Fruit fly (Drosophila melanogaster): Measurements from ENCODE around the gene Pfdn2.

The Pfdn2 gene

dm6 chr3L:11096195-11096908 is 22.2 kb upstream of the Pfdn2 start, which contains the start of the genes CG46439, Iyd and CG33947:
TSS of gene CG46439 (minus strand) at chr3L:11096245.
TSS of gene Iyd (minus strand) at chr3L:11096245.
TSS of gene CG33947 (plus strand) at chr3L:11096496.
- TF ChIP-seq CG11617 (GFP tag; optimal IDR thresholded peaks at IDR 0.05) = no peak
- peak; percentile 64 for TF ChIP-seq bab1 (GFP tag; optimal IDR thresholded peaks at IDR 0.05)
- no peak for TF ChIP-seq CG33017 (tag; optimal IDR thresholded peaks at IDR 0.05)
- TF ChIP-seq Crg-1 (GFP tag; optimal IDR thresholded peaks at IDR 0.05) = peak; percentile 54
- peak; percentile 29 for TF ChIP-seq CG7101 (tag; optimal IDR thresholded peaks at IDR 0.05)
- no peak for TF ChIP-seq toe (GFP tag; optimal IDR thresholded peaks at IDR 0.05)
- no peak for TF ChIP-seq CG5204 (GFP tag; optimal IDR thresholded peaks at IDR 0.05)
- TF ChIP-seq Mnt (GFP tag; optimal IDR thresholded peaks at IDR 0.05) = peak; percentile 53
- TF ChIP-seq CG7045 (GFP tag; optimal IDR thresholded peaks at IDR 0.05) = no peak
- no peak for TF ChIP-seq pad (GFP tag; optimal IDR thresholded peaks at IDR 0.05)
- TF ChIP-seq CG1620 (GFP tag; optimal IDR thresholded peaks at IDR 0.05) = peak; percentile 8
- TF ChIP-seq ovo (GFP tag; optimal IDR thresholded peaks at IDR 0.05) = no peak
- no peak for TF ChIP-seq Clk (GFP tag; optimal IDR thresholded peaks at IDR 0.05)
- peak; percentile 46 for TF ChIP-seq tj (GFP tag; optimal IDR thresholded peaks at IDR 0.05)
- TF ChIP-seq kay (GFP tag; ENCODE audit: borderline replicate concordance) = no peak
- peak; percentile 43 for TF ChIP-seq CG12768 (GFP tag; optimal IDR thresholded peaks at IDR 0.05)
- no peak for TF ChIP-seq Hr96 (GFP tag; optimal IDR thresholded peaks at IDR 0.05)
- TF ChIP-seq cic (GFP tag; optimal IDR thresholded peaks at IDR 0.05) = peak; percentile 33
- TF ChIP-seq cnc (optimal IDR thresholded peaks at IDR 0.05) = no peak
- no peak for TF ChIP-seq CG14711 (tag; optimal IDR thresholded peaks at IDR 0.05)

- no peak for TF ChIP-seq Hr96 (GFP tag; optimal IDR thresholded peaks at IDR 0.05)
- no peak for TF ChIP-seq ovo (GFP tag; optimal IDR thresholded peaks at IDR 0.05)
- no peak for TF ChIP-seq Crg-1 (GFP tag; optimal IDR thresholded peaks at IDR 0.05)
- no peak for TF ChIP-seq CG1620 (GFP tag; optimal IDR thresholded peaks at IDR 0.05)
- TF ChIP-seq CG5204 (GFP tag; optimal IDR thresholded peaks at IDR 0.05) = no peak
- TF ChIP-seq cnc (optimal IDR thresholded peaks at IDR 0.05) = no peak
- no peak for TF ChIP-seq CG12768 (GFP tag; optimal IDR thresholded peaks at IDR 0.05)
- no peak for TF ChIP-seq cic (GFP tag; optimal IDR thresholded peaks at IDR 0.05)
These were observed 20.1 kb upstream of the Pfdn2 start for dm6 chr3L:11094279-11094678.

dm6 chr3L:11093046-11093520 is 18.9 kb upstream of the Pfdn2 start, which contains the start of gene JIL-1:
TSS of gene JIL-1 (minus strand) at chr3L:11093193.
- TF ChIP-seq pad (GFP tag; optimal IDR thresholded peaks at IDR 0.05) (peak; percentile 75), CG11617 (GFP tag; optimal IDR thresholded peaks at IDR 0.05) (peak; percentile 7), CG7101 (tag; optimal IDR thresholded peaks at IDR 0.05) (peak; percentile 82), Clk (GFP tag; optimal IDR thresholded peaks at IDR 0.05) (peak; percentile 67), CG1620 (GFP tag; optimal IDR thresholded peaks at IDR 0.05) (peak; percentile 83), tj (GFP tag; optimal IDR thresholded peaks at IDR 0.05) (no peak), toe (GFP tag; optimal IDR thresholded peaks at IDR 0.05) (peak; percentile 75), Hr96 (GFP tag; optimal IDR thresholded peaks at IDR 0.05) (peak; percentile 73), CG14711 (tag; optimal IDR thresholded peaks at IDR 0.05) (peak; percentile 47), CG12768 (GFP tag; optimal IDR thresholded peaks at IDR 0.05) (peak; percentile 76), ovo (GFP tag; optimal IDR thresholded peaks at IDR 0.05) (peak; percentile 57), CG33017 (tag; optimal IDR thresholded peaks at IDR 0.05) (peak; percentile 66), kay (GFP tag; ENCODE audit: borderline replicate concordance) (peak; percentile 90), cnc (optimal IDR thresholded peaks at IDR 0.05) (no peak), cic (GFP tag; optimal IDR thresholded peaks at IDR 0.05) (no peak), Crg-1 (GFP tag; optimal IDR thresholded peaks at IDR 0.05) (peak; percentile 86), bab1 (GFP tag; optimal IDR thresholded peaks at IDR 0.05) (peak; percentile 80), Mnt (GFP tag; optimal IDR thresholded peaks at IDR 0.05) (peak; percentile 78), CG5204 (GFP tag; optimal IDR thresholded peaks at IDR 0.05) (peak; percentile 69), CG7045 (GFP tag; optimal IDR thresholded peaks at IDR 0.05) (peak; percentile 55)

- TF ChIP-seq CG7101 (tag; optimal IDR thresholded peaks at IDR 0.05) (no peak), cic (GFP tag; optimal IDR thresholded peaks at IDR 0.05) (peak; percentile 3)
These were observed 18.4 kb upstream of the Pfdn2 start for dm6 chr3L:11092610-11092961.

dm6 chr3L:11091943-11092609 is 17.9 kb upstream of the Pfdn2 start:
- TF ChIP-seq CG12768 (GFP tag; optimal IDR thresholded peaks at IDR 0.05) (peak; percentile 82), Hr96 (GFP tag; optimal IDR thresholded peaks at IDR 0.05) (peak; percentile 81), CG33017 (tag; optimal IDR thresholded peaks at IDR 0.05) (peak; percentile 50), ovo (GFP tag; optimal IDR thresholded peaks at IDR 0.05) (peak; percentile 7), tj (GFP tag; optimal IDR thresholded peaks at IDR 0.05) (peak; percentile 51), pad (GFP tag; optimal IDR thresholded peaks at IDR 0.05) (peak; percentile 76), CG5204 (GFP tag; optimal IDR thresholded peaks at IDR 0.05) (peak; percentile 24), CG7045 (GFP tag; optimal IDR thresholded peaks at IDR 0.05) (peak; percentile 56), cic (GFP tag; optimal IDR thresholded peaks at IDR 0.05) (peak; percentile 82), bab1 (GFP tag; optimal IDR thresholded peaks at IDR 0.05) (no peak), Clk (GFP tag; optimal IDR thresholded peaks at IDR 0.05) (peak; percentile 53), CG1620 (GFP tag; optimal IDR thresholded peaks at IDR 0.05) (peak; percentile 79), kay (GFP tag; ENCODE audit: borderline replicate concordance) (peak; percentile 6), CG14711 (tag; optimal IDR thresholded peaks at IDR 0.05) (peak; percentile 54), Mnt (GFP tag; optimal IDR thresholded peaks at IDR 0.05) (peak; percentile 70), cnc (optimal IDR thresholded peaks at IDR 0.05) (no peak), CG11617 (GFP tag; optimal IDR thresholded peaks at IDR 0.05) (peak; percentile 63), toe (GFP tag; optimal IDR thresholded peaks at IDR 0.05) (peak; percentile 75), Crg-1 (GFP tag; optimal IDR thresholded peaks at IDR 0.05) (peak; percentile 90), CG7101 (tag; optimal IDR thresholded peaks at IDR 0.05) (peak; percentile 78)
